Fruit fly (Drosophila melanogaster) whole organism, embryonic: Measurements from ENCODE around the gene fd96Ca.

ENCODE experiments used
- CG1024 ChIP-seq: fragments of 200-800 bp; sonication (Bioruptor generic); IDR thresholded peaks from 2 replicates; pipeline ENCODE4 v1.3.6; 2022; ENCODE audit warnings: missing biosample characterization, missing genetic modification characterization
- CG10267 ChIP-seq: fragments of 200-800 bp; sonication (Bioruptor generic); optimal IDR thresholded peaks from 2 replicates; lab custom pipeline; 2018; ENCODE audit warnings: missing biosample characterization, mild to moderate bottlenecking, missing genetic modification characterization, moderate library complexity
- CG10366 ChIP-seq: fragments of 200-800 bp; sonication (Bioruptor generic); IDR thresholded peaks from 2 replicates; pipeline ENCODE4 v1.3.6; 2022; ENCODE audit warnings: missing biosample characterization, missing genetic modification characterization
- CG10462 ChIP-seq: fragments of 200-800 bp; sonication (Bioruptor generic); optimal IDR thresholded peaks from 2 replicates; lab custom pipeline; 2016; ENCODE audit warnings: missing biosample characterization, missing genetic modification characterization
- CG10565 ChIP-seq: fragments of 200-800 bp; sonication (Bioruptor generic); optimal IDR thresholded peaks from 3 replicates; lab custom pipeline; 2016; ENCODE audit warnings: missing biosample characterization, mild to moderate bottlenecking, missing genetic modification characterization
- CG11696 ChIP-seq: fragments of 200-800 bp; sonication (Bioruptor generic); IDR thresholded peaks from 2 replicates; pipeline ENCODE4 v1.3.6; 2022; ENCODE audit warnings: missing biosample characterization, missing genetic modification characterization
- CG12155 ChIP-seq: fragments of 200-800 bp; sonication (Bioruptor generic); optimal IDR thresholded peaks from 3 replicates; lab custom pipeline; 2016; ENCODE audit warnings: missing biosample characterization, missing genetic modification characterization
- CG12744 ChIP-seq: fragments of 200-800 bp; sonication (Bioruptor generic); optimal IDR thresholded peaks from 2 replicates; lab custom pipeline; 2016; ENCODE audit warnings: missing biosample characterization, missing genetic modification characterization
- CG13123 ChIP-seq: fragments of 200-800 bp; sonication (Bioruptor generic); optimal IDR thresholded peaks from 2 replicates; lab custom pipeline; 2016; ENCODE audit warnings: missing biosample characterization, missing genetic modification characterization
- CG13424 ChIP-seq: fragments of 200-800 bp; sonication (Bioruptor generic); optimal IDR thresholded peaks from 2 replicates; lab custom pipeline; 2019; ENCODE audit warnings: missing biosample characterization, mild to moderate bottlenecking, missing genetic modification characterization, moderate library complexity
- CG15696 ChIP-seq: fragments of 200-800 bp; sonication (Bioruptor generic); optimal IDR thresholded peaks from 2 replicates; lab custom pipeline; 2019; ENCODE audit warnings: missing biosample characterization, mild to moderate bottlenecking, missing genetic modification characterization, moderate library complexity
- CG17361 ChIP-seq: fragments of 200-800 bp; sonication (Bioruptor generic); IDR thresholded peaks from 3 replicates; pipeline ENCODE4 v1.3.6; 2022; ENCODE audit warnings: missing biosample characterization, missing genetic modification characterization
- CG17568 ChIP-seq: fragments of 200-800 bp; sonication (Bioruptor generic); optimal IDR thresholded peaks from 2 replicates; lab custom pipeline; 2018; ENCODE audit warnings: missing biosample characterization, mild to moderate bottlenecking, missing genetic modification characterization, moderate library complexity
- CG17829 ChIP-seq: fragments of 200-800 bp; optimal IDR thresholded peaks from 2 replicates; lab custom pipeline; 2019; ENCODE audit warnings: missing biosample characterization, mild to moderate bottlenecking, missing genetic modification characterization, moderate library complexity
- CG32767 ChIP-seq: fragments of 200-800 bp; sonication (Bioruptor generic); IDR thresholded peaks from 2 replicates; pipeline ENCODE4 v1.3.6; 2022; ENCODE audit warnings: missing biosample characterization, missing genetic modification characterization
- CG3838 ChIP-seq: fragments of 200-800 bp; sonication (Bioruptor generic); optimal IDR thresholded peaks from 3 replicates; lab custom pipeline; 2016; ENCODE audit warnings: missing biosample characterization, missing genetic modification characterization
- CG4328 ChIP-seq: fragments of 200-800 bp; sonication (Bioruptor generic); optimal IDR thresholded peaks from 3 replicates; lab custom pipeline; 2017; ENCODE audit warnings: missing biosample characterization, missing genetic modification reagents, missing genetic modification characterization
- CG43689 ChIP-seq: fragments of 200-800 bp; sonication (Bioruptor generic); IDR thresholded peaks from 2 replicates; pipeline ENCODE4 v1.3.6; 2022; ENCODE audit warnings: missing biosample characterization, missing genetic modification characterization
- CG4404 ChIP-seq: fragments of 200-800 bp; sonication (Bioruptor generic); IDR thresholded peaks from 2 replicates; pipeline ENCODE4 v1.3.6; 2022; ENCODE audit warnings: missing biosample characterization, missing genetic modification characterization
- Doc3 ChIP-seq: fragments of 200-800 bp; sonication (Bioruptor generic); IDR thresholded peaks from 3 replicates; pipeline ENCODE4 v1.3.6; 2022; ENCODE audit warnings: missing biosample characterization, missing genetic modification characterization; ENCODE audit not compliant: partially characterized antibody
- Ets97D ChIP-seq: fragments of 200-800 bp; sonication (Bioruptor generic); optimal IDR thresholded peaks from 3 replicates; lab custom pipeline; 2016; ENCODE audit warnings: missing biosample characterization, missing genetic modification characterization
- GATAe ChIP-seq: fragments of 200-800 bp; sonication (Bioruptor generic); conservative IDR thresholded peaks from 2 replicates; pipeline ENCODE4 v1.3.6; 2022; ENCODE audit warnings: missing biosample characterization, missing genetic modification characterization
- Hr51 ChIP-seq, 2 experiments: fragments of 200-800 bp; sonication (Bioruptor generic); optimal IDR thresholded peaks; 2 replicates in 1 of 2; 3 replicates in 1 of 2; lab custom pipeline; 2016 to 2018; ENCODE audit warnings: missing biosample characterization in 2 of 2, missing genetic modification characterization in 2 of 2, mild to moderate bottlenecking in 1 of 2, moderate library complexity in 1 of 2
- Lpt ChIP-seq: fragments of >200 bp; optimal IDR thresholded peaks from 2 replicates; lab custom pipeline; 2018; ENCODE audit warnings: missing biosample characterization, missing genetic modification characterization
- Med ChIP-seq: fragments of 200-800 bp; sonication (Bioruptor generic); peaks from one replicate; lab custom pipeline; 2016; ENCODE audit warnings: missing biosample characterization, missing genetic modification characterization, mild to moderate bottlenecking, inconsistent platforms, moderate library complexity
- Oli ChIP-seq: fragments of 200-800 bp; sonication (Bioruptor generic); optimal IDR thresholded peaks from 2 replicates; lab custom pipeline; 2018; ENCODE audit warnings: missing biosample characterization, mild to moderate bottlenecking, missing genetic modification characterization, moderate library complexity
- Spps ChIP-seq: fragments of 200-800 bp; sonication (Bioruptor generic); optimal IDR thresholded peaks from 2 replicates; lab custom pipeline; 2018; ENCODE audit warnings: missing biosample characterization, mild to moderate bottlenecking, missing genetic modification characterization
- Sry-δ ChIP-seq: fragments of 200-800 bp; sonication (Bioruptor generic); optimal IDR thresholded peaks from 2 replicates; lab custom pipeline; 2016; ENCODE audit warnings: missing biosample characterization, missing genetic modification characterization
- Tbp ChIP-seq: fragments of >200 bp; optimal IDR thresholded peaks from 2 replicates; lab custom pipeline; 2018; ENCODE audit warnings: missing biosample characterization, missing genetic modification characterization
- Vsx1 ChIP-seq: fragments of 200-800 bp; sonication (Bioruptor generic); optimal IDR thresholded peaks from 2 replicates; lab custom pipeline; 2017; ENCODE audit warnings: missing biosample characterization, mild to moderate bottlenecking, missing genetic modification characterization, missing genetic modification reagents
- Xbp1 ChIP-seq: fragments of 200-800 bp; sonication (Bioruptor generic); optimal IDR thresholded peaks from 3 replicates; lab custom pipeline; 2016; ENCODE audit warnings: missing biosample characterization, mild to moderate bottlenecking, missing genetic modification characterization
- YL-1 ChIP-seq: fragments of 200-800 bp; sonication (Bioruptor generic); optimal IDR thresholded peaks from 3 replicates; lab custom pipeline; 2017; ENCODE audit warnings: missing biosample characterization, mild to moderate bottlenecking, missing genetic modification characterization
- ems ChIP-seq: fragments of 200-800 bp; sonication (Bioruptor generic); optimal IDR thresholded peaks from 3 replicates; lab custom pipeline; 2016; ENCODE audit warnings: missing biosample characterization, missing genetic modification characterization
- en ChIP-seq: fragments of 200-800 bp; sonication (Bioruptor generic); optimal IDR thresholded peaks from 2 replicates; lab custom pipeline; 2016; ENCODE audit warnings: missing biosample characterization, missing genetic modification characterization
- fd64A ChIP-seq: fragments of 200-800 bp; sonication (Bioruptor generic); optimal IDR thresholded peaks from 3 replicates; lab custom pipeline; 2018; ENCODE audit warnings: missing biosample characterization, mild to moderate bottlenecking, missing genetic modification characterization
- jumu ChIP-seq: fragments of 200-800 bp; sonication (Bioruptor generic); optimal IDR thresholded peaks from 3 replicates; lab custom pipeline; 2016; ENCODE audit warnings: missing biosample characterization, missing genetic modification characterization
- ken ChIP-seq: fragments of 200-800 bp; sonication (Bioruptor generic); IDR thresholded peaks from 3 replicates; pipeline ENCODE4 v1.3.6; 2022; ENCODE audit warnings: missing biosample characterization, missing genetic modification characterization
- klu ChIP-seq: fragments of 200-800 bp; sonication (Bioruptor generic); IDR thresholded peaks from 2 replicates; pipeline ENCODE4 v1.3.6; 2022; ENCODE audit warnings: missing biosample characterization, missing genetic modification characterization
- kni ChIP-seq: fragments of 200-800 bp; sonication (Bioruptor generic); optimal IDR thresholded peaks from 3 replicates; lab custom pipeline; 2017; ENCODE audit warnings: mild to moderate bottlenecking, missing biosample characterization, missing genetic modification reagents, missing genetic modification characterization
- schlank ChIP-seq: fragments of 200-800 bp; sonication (Bioruptor generic); optimal IDR thresholded peaks from 2 replicates; lab custom pipeline; 2018; ENCODE audit warnings: missing biosample characterization, mild to moderate bottlenecking, missing genetic modification characterization
- scrt ChIP-seq: fragments of 200-800 bp; sonication (Bioruptor generic); optimal IDR thresholded peaks from 2 replicates; lab custom pipeline; 2018; ENCODE audit warnings: missing biosample characterization, mild to moderate bottlenecking, missing genetic modification characterization, moderate library complexity
- shn ChIP-seq: fragments of 200-800 bp; sonication (Bioruptor generic); optimal IDR thresholded peaks from 3 replicates; lab custom pipeline; 2016; ENCODE audit warnings: missing biosample characterization, missing genetic modification characterization
- sisA ChIP-seq: fragments of 200-800 bp; sonication (Bioruptor generic); IDR thresholded peaks from 2 replicates; pipeline ENCODE4 v1.3.6; 2022; ENCODE audit warnings: missing biosample characterization, missing genetic modification characterization
- stwl ChIP-seq: fragments of 200-800 bp; sonication (Bioruptor generic); optimal IDR thresholded peaks from 3 replicates; lab custom pipeline; 2018; ENCODE audit warnings: missing biosample characterization, mild to moderate bottlenecking, missing genetic modification characterization, moderate library complexity
- unc-4 ChIP-seq: fragments of 200-800 bp; sonication (Bioruptor generic); IDR thresholded peaks from 2 replicates; pipeline ENCODE4 v1.3.6; 2022; ENCODE audit warnings: missing biosample characterization, missing genetic modification characterization; ENCODE audit not compliant: partially characterized antibody
- yki ChIP-seq: fragments of >200 bp; optimal IDR thresholded peaks from 3 replicates; lab custom pipeline; 2018

fd96Ca gene

dm6 chr3R:25049742-25050517, 32.6 kb upstream of the fd96Ca start (continued):
- no peak for TF ChIP-seq shn (GFP tag; lab: Kevin White, UChicago)
- no peak for TF ChIP-seq Doc3 (GFP tag; lab: Robert Waterston, UW)
- peak; percentile 81 for TF ChIP-seq CG10267 (tag; lab: Kevin White, UChicago)
- TF ChIP-seq fd64A (GFP tag; lab: Kevin White, UChicago): no peak
- TF ChIP-seq yki (lab: Kevin White, UChicago): no peak
- TF ChIP-seq Ets97D (GFP tag; lab: Kevin White, UChicago): no peak
- TF ChIP-seq CG43689 (GFP tag; lab: Robert Waterston, UW): no peak
- peak; percentile 45 for TF ChIP-seq CG17829 (tag; lab: Kevin White, UChicago)
- no peak for TF ChIP-seq CG10462
- TF ChIP-seq CG10366 (GFP tag; lab: Robert Waterston, UW): no peak
- no peak for TF ChIP-seq Vsx1 (GFP tag; lab: Kevin White, UChicago)
- TF ChIP-seq sisA (GFP tag; lab: Robert Waterston, UW): no peak
- no peak for TF ChIP-seq CG17568 (GFP tag; lab: Kevin White, UChicago)
- TF ChIP-seq CG3838: no peak
- TF ChIP-seq CG11696 (GFP tag; lab: Robert Waterston, UW): no peak
- TF ChIP-seq CG1024 (GFP tag; lab: Robert Waterston, UW): no peak
- no peak for TF ChIP-seq Hr51 (GFP tag; optimal IDR thresholded peaks at IDR 0.05; lab: Kevin White, UChicago)
- peak; percentile 73 for TF ChIP-seq stwl (tag; lab: Kevin White, UChicago)
- TF ChIP-seq CG4404 (GFP tag; lab: Robert Waterston, UW): no peak
- no peak for TF ChIP-seq klu (GFP tag; lab: Robert Waterston, UW)
- TF ChIP-seq CG12155 (GFP tag; lab: Kevin White, UChicago): peak; percentile 85
- TF ChIP-seq Sry-δ (GFP tag; lab: Kevin White, UChicago): peak; percentile 46
- TF ChIP-seq CG15696: no peak
- TF ChIP-seq GATAe (GFP tag; lab: Robert Waterston, UW): no peak
- no peak for TF ChIP-seq CG13123 (GFP tag; lab: Kevin White, UChicago)
- TF ChIP-seq CG17361: no peak
- TF ChIP-seq Med (GFP tag; lab: Kevin White, UChicago): peak; percentile 80
- no peak for TF ChIP-seq CG32767 (GFP tag; lab: Robert Waterston, UW)
- no peak for TF ChIP-seq YL-1 (GFP tag; lab: Kevin White, UChicago)
- peak; percentile 70 for TF ChIP-seq kni
- TF ChIP-seq unc-4 (GFP tag; lab: Robert Waterston, UW): no peak
- no peak for TF ChIP-seq Spps
- no peak for TF ChIP-seq CG10565
- TF ChIP-seq ken (GFP tag; lab: Robert Waterston, UW): no peak
- no peak for TF ChIP-seq en (GFP tag; lab: Kevin White, UChicago)
- TF ChIP-seq scrt: no peak
- no peak for TF ChIP-seq ems (GFP tag; lab: Kevin White, UChicago)
- TF ChIP-seq CG4328: no peak
- peak; percentile 3 for TF ChIP-seq schlank
- TF ChIP-seq CG13424 (tag; lab: Kevin White, UChicago): no peak
- no peak for TF ChIP-seq Tbp (GFP tag; lab: Kevin White, UChicago)
- TF ChIP-seq CG12744: no peak
- peak; percentile 17 for TF ChIP-seq jumu (GFP tag; lab: Kevin White, UChicago)
- TF ChIP-seq Lpt (GFP tag; lab: Kevin White, UChicago): no peak
- TF ChIP-seq Xbp1 (GFP tag; lab: Kevin White, UChicago): no peak
- TF ChIP-seq Oli (tag; lab: Kevin White, UChicago): no peak
